Fruit fly (Drosophila melanogaster) S2 (cell line): Measurements from ENCODE around the gene CG31176.

ENCODE experiments used
- CG8478 ChIP-seq: fragments of >200 bp; optimal IDR thresholded peaks from 2 replicates; lab custom pipeline; 2018
- CTCF ChIP-seq, 2 experiments: fragments of >200 bp; optimal IDR thresholded peaks; 2 replicates each; lab custom pipeline; 2018

DNA sequence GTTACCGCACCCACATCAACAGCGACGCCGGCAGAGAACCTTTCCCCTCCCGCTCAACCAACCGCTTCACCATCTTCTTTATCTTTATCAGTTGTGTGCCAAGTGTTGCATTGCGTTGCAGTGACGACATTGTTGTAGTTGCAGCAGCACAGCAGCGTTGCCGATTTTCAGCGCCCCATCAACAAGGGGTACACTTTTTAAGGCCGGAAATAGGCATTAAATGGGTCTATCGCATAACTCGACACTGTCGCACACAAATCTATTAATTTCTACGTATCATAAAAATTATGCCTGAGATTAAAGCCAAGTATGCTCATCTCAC lies 85.7 kb downstream of the CG31176 start:
- TF ChIP-seq CTCF (optimal IDR thresholded peaks at IDR 0.05; lab: Kevin White, UChicago) (no peak), CG8478 (lab: Kevin White, UChicago) (no peak)
